Fruit fly (Drosophila melanogaster) S2 (cell line): ENCODE data around the gene Tak1.

Experiments used
- CG8478 ChIP-seq: fragments of >200 bp; optimal IDR thresholded peaks from 2 replicates; lab custom pipeline; 2018
- CTCF ChIP-seq, 2 experiments: fragments of >200 bp; optimal IDR thresholded peaks; 2 replicates each; lab custom pipeline; 2018

DNA sequence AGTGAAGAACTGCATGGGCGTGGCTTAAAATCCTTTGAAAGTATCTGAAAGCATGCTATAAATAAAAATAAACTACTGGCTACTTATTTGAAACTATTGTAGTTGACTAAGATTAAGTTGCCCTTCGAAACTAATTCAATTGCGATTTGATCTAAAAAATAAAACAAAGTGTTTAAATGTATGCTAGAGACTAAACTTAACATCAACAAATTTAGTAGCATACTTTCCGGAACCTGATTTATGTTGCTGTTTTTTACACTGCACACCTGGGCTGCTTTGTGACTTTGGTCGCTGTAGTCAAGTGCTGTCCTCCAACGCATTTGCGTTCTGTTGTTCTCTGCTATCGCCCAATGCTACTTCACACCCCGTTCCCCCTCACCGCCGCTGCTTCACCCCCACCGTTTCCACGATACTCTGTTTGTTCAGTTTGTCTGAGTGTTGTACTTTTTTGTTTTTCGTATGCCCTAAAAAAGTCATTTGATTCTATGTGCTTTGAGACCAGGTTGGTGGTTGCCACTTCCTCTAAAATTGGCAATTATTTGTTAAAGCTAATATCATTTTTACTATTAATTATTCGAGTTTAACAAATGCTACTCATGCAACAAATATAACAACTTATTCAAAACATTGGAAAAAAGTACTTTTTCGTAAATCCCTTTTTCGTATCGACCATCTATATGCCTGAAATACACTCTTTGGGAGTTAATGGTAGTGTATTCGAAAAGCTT lies 21.8 kb downstream of the Tak1 start:
- TF ChIP-seq CG8478 (lab: Kevin White, UChicago) = no peak
- TF ChIP-seq CTCF (optimal IDR thresholded peaks at IDR 0.05; lab: Kevin White, UChicago) = no peak
